Fruit fly (Drosophila melanogaster): ENCODE results near the gene CG7054.

dm6 chr3R:22470064-22470463 is 5.3 kb downstream of the CG7054 start:
- no peak for TF ChIP-seq CG8478 (optimal IDR thresholded peaks at IDR 0.05)
- no peak for TF ChIP-seq CTCF (optimal IDR thresholded peaks at IDR 0.05)
